Worm (Caenorhabditis elegans): Measurements from ENCODE around the gene glt-3.

- TF ChIP-seq mep-1 (tag; optimal IDR thresholded peaks at IDR 0.05) (no peak), nhr-12 (tag; optimal IDR thresholded peaks at IDR 0.05) (no peak), pha-4 (tag; optimal IDR thresholded peaks at IDR 0.05) (no peak), lin-13 (tag; optimal IDR thresholded peaks at IDR 0.05) (no peak), zip-8 (tag; optimal IDR thresholded peaks at IDR 0.05) (no peak), snpc-4 (tag; optimal IDR thresholded peaks at IDR 0.05) (no peak), unc-62 (GFP tag; optimal IDR thresholded peaks at IDR 0.05) (no peak), cnd-1 (tag; optimal IDR thresholded peaks at IDR 0.05) (no peak)
These were observed 34.0 kb downstream of the glt-3 start for ce11 chrIV:10164086-10164485.
